Fruit fly (Drosophila melanogaster) S2 (cell line): ENCODE results near the gene CG6980.

ENCODE experiments used
- CG8478 ChIP-seq: fragments of >200 bp; optimal IDR thresholded peaks from 2 replicates; lab custom pipeline; 2018
- CTCF ChIP-seq, 2 experiments: fragments of >200 bp; optimal IDR thresholded peaks; 2 replicates each; lab custom pipeline; 2018

CG6980 gene

DNA sequence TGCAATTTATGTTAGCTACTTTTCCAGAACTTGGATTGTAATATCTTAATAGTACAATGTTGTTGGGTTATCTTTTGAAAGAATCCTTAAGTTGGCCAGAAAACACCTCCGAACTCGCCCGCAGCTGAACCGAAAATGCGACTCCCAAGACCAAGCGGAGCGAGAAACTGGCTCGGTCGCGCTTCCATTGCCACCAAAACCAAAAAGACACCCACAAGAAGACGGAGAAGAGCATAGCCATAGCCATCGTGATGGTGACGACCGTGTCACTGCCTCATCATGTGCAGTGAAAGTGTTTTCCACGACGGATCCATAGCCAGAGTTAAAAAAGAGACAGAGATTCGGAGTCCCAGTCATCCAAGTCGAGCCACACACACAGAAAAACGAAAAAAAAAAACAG lies 17.4 kb upstream of the CG6980 start, which contains the start of gene CG13634:
CG13634 (minus strand) TSS at position 101 of the 400 bp plus-strand sequence.
- TF ChIP-seq CTCF (optimal IDR thresholded peaks at IDR 0.05; lab: Kevin White, UChicago) (no peak), CG8478 (no peak)

DNA sequence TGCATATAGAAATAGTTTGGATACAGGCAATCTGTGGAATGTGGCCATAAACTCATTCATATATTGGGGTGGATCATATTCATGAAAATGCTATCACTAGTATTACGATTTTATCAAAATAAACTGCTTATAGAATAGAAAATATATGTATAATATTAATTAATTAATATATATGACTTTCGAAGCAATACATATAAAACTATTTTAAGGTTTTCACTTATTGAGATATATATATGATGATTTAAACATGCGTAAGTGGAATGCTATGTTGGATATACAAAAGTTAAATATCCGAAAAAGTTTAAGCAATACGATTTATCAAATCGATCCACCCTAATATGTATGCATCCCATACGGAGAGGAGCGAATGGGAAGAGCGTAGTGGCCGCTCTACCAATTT lies 8.8 kb upstream of the CG6980 start:
- TF ChIP-seq CG8478 (no peak), CTCF (optimal IDR thresholded peaks at IDR 0.05; lab: Kevin White, UChicago) (no peak)

DNA sequence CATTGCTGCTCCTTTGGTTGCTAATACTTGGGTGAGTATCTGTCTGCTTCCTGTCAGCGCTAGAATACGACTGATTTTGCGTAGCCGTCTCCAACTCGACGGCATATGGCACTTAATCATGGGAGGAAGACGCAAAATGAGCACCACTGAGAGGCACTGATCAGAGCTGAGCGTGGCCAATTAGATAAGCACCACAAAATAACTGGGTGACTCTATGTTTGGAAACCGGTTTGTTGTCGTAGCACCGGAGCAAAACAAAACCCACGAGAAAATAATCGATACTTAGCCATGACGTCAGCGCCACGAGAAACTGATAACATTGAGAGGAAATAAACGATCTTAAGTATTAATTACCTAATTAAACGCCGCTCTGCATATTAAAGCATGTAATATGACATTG lies 7.9 kb upstream of the CG6980 start, which contains the start of gene Ude:
Ude (minus strand) TSS at position 166 of the 400 bp plus-strand sequence.
- TF ChIP-seq CTCF (optimal IDR thresholded peaks at IDR 0.05; lab: Kevin White, UChicago): no peak
- TF ChIP-seq CG8478: no peak

DNA sequence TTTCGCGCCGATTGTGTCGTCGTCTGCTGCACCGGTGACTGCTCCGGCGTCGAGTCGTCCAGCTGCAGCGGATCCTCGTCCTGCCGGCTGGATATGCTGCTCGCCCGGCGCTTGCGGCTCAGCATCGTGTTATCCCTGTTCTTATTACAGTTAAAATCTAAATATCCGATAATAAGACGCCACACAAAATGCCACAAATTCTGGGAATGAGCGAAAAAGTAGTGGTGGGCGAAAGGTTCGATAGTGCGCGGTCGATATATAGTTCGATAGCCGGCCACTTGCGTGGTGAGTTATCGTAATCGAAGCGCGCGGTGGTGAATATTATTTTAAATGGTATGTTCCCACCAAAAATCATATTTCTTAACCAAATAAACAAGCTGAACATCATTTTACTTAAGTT lies 2.4 kb upstream of the CG6980 start, which contains the start of gene polybromo:
polybromo (minus strand) TSS at position 212 of the 400 bp plus-strand sequence.
- no peak for TF ChIP-seq CG8478
- no peak for TF ChIP-seq CTCF (optimal IDR thresholded peaks at IDR 0.05; lab: Kevin White, UChicago)

DNA sequence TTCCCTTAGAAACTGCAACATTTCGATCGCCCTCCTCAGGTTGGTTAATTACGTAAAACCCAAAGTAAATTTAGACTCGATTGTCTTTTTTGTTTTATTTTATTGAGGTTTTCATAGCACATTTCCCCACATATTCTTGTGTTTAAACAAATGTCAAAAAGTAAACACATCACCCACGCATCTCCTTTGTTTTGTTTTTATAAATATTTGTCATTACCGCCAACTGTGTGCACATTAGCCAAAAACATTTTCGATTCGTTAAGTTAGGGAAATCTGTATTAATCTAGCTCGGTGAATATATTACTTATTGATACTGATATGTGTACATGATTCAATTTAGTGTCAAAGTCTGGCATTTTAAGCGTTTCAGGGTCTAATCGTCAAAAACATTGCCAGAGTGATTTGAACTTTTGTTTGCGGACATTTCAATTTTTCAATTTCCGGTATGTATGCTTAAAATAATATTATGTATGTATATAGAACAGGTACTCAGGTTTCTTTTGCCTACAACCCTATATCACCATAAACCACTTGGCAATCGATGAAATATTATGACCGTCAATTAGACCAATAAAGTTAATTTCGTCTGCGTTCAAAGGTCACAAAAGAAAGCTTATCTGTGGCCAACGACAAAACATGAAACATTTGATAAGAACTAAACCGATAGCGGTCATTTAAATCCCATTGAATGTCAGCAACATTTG lies 2.3 kb downstream of the CG6980 start:
- no peak for TF ChIP-seq CTCF (optimal IDR thresholded peaks at IDR 0.05; lab: Kevin White, UChicago)
- no peak for TF ChIP-seq CG8478

DNA sequence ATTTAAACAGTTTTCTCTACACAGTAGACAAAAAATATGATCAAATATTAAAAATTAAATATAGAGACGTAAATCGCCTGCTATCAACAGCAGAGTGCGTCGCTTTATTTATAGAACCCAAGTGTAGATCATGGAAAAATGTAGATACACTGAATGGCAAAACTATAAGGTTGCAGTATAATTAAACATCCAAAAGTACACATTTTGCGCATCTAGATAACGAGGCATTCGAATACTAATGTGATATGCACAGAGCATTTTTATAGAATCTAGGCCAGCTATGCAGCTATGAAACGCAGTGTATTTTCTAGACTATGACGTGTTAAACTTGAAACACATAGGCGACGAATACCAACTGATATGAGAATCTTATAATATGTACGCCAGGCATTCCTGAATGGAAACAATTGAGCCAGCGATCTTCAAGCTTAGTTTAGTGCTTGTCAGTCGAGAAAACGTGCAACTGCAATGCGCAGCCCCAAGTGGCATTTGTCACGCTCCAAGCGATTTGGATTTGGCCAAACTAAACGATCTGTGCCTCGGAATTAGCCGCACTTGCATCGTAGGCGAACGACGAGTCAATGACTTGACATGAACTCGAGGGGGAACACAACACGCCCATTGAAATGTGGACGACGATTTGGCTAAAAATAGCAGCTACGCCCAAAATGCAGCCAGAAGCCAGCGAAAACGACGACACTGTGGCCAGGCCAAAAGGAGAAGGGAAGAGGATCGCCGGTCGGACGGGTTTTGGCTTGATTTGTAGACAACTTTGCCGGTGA lies 3.6 kb downstream of the CG6980 start:
- TF ChIP-seq CG8478 (no peak), CTCF (optimal IDR thresholded peaks at IDR 0.05; lab: Kevin White, UChicago) (no peak)

DNA sequence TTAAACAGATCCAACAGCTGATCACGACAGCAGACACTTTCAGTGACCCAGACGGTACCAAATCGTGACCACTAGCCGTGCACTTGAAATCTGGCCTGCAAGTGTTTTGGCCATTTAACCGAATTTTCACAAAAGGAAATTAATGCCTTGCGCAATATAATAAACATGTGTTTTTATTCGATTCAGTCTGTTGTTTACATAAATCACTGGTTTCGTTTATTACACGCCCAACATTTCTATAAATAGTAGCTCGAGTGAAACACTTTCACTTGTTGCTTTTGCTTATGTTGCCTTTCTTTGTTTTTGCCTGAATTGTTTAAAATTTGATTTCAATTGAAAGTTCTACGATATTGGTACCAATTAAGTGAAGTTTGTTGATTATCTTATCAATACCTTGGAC lies 5.0 kb downstream of the CG6980 start:
- TF ChIP-seq CG8478: no peak
- no peak for TF ChIP-seq CTCF (optimal IDR thresholded peaks at IDR 0.05; lab: Kevin White, UChicago)

DNA sequence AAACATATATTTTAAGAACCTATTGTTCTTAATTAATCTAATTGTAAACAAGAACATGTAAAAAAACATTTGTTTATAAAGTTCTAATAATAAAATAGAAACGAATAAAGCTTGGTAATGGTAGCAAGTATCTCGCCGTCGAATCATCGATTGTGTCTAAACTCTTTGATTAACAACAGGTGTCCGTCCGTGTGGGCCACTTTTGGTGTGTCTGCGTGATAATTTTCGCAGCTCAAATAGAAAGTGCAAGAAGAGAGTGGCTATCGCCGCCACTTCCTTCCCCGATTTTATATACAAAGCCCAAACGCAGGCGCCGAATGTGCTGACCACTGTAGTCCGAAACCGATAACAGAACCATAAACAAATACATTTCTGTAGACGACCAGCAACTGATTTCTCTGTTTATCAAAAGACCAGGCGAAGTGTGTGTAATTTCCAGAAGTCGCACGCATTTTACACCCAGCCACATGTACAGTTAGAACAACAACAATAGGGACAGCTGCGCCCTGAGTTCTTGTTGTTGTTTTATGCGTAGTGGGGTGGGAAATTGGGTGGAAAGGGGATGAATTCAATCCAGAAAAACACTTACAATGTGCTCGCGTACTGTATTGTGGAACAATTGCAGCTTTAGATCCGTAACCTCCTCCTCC lies 5.7 kb downstream of the CG6980 start:
- TF ChIP-seq CTCF (optimal IDR thresholded peaks at IDR 0.05; lab: Kevin White, UChicago): no peak
- no peak for TF ChIP-seq CG8478

DNA sequence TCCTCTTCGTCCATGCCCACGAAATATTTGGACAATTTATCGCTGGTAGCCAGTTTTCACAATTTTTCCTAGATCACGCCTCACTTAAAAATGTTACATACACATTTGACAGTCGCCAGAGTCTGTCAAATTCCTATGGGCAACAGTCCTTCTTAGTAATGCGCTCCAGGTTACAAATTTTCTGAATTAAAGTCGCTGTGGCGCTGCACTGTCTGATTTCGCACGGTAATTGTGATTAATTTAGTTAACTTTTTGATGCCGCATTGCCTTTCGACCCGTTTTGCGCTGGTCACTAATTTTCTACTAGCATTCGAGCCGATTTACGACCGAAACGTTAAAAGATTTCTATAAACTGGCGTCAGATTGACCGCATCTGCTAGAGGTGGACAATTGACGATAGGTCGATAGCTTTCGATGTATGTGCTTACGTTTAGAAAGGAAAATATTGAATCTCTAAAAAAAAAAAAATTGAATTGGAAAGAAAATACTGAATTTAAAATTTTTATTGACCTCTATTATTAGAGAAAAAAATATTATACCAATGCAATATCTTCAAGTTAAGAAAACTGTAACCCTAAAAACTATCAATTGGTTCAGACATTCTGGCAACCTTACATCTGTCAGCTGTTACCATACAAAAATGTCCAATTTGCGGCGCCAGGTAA lies 6.3 kb downstream of the CG6980 start, which contains the start of the genes lili and CG34150:
lili (minus strand) TSS at position 376 of the 665 bp plus-strand sequence.
CG34150 (plus strand) TSS at position 626 of the 665 bp plus-strand sequence.
- no peak for TF ChIP-seq CG8478
- no peak for TF ChIP-seq CTCF (optimal IDR thresholded peaks at IDR 0.05; lab: Kevin White, UChicago)

DNA sequence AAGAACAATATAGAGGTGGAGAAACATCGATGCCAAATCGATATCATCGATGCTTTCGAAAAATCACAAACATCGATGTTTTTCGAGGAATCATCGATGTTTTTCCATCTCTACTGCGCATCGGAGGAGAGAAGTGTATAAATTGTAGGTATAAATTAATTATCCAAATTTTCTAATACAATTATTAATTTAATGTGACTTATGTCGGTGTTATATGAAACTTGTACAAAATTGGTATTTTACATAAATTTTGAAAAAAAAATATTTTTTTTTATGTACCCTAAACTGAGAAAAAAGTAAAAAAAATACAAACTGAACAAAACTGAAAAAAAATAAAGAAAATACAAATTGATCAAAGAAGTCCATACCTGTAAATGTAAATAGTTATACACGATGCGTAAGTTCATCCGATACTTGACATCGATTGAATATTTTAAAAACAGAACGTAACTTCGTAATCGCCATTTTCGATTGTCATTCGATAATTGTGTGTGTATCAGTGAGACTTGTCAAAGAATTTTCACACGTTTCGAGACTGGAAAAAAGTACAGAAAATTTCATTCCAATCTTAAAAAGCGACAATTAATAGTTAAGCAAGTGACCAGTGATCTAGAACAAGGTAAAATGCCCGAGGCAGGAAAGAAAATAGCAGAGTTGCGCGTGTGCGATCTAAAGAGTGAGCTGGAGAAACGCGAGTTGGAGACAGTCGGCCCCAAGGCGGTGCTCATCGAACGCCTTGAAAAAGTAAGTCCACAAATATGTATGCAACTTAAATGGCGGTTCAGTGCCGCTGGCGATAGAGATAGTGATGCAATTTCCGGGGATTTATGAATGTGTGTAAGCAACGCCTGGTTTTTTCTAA lies 9.8 kb downstream of the CG6980 start, which contains the start of the genes CG5808 and Saf-B:
CG5808 (minus strand) TSS at position 15 of the 862 bp plus-strand sequence.
Saf-B (plus strand) TSS at position 472 of the 862 bp plus-strand sequence.
- TF ChIP-seq CG8478 (no peak), CTCF (optimal IDR thresholded peaks at IDR 0.05; lab: Kevin White, UChicago) (no peak)

DNA sequence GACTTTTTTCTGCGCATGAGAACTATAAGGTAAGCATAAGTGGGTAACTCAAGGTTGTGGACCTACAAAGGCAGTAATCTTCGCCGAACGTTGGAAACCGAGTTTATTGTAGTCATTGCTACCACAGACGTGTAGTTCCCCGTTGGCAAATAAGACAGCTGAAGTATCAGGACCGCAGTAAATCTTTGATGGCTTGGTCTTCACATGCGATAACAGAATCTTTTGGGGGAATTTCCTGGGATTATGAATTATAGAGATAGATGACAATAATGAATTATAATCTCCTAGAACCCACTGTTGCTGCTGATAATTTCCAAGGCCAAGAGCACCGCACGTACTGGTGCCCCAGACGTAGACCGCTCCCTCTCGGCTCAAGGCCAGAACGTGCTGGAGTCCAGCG lies 15.6 kb downstream of the CG6980 start:
- TF ChIP-seq CTCF (optimal IDR thresholded peaks at IDR 0.05; lab: Kevin White, UChicago) (no peak), CG8478 (no peak)

DNA sequence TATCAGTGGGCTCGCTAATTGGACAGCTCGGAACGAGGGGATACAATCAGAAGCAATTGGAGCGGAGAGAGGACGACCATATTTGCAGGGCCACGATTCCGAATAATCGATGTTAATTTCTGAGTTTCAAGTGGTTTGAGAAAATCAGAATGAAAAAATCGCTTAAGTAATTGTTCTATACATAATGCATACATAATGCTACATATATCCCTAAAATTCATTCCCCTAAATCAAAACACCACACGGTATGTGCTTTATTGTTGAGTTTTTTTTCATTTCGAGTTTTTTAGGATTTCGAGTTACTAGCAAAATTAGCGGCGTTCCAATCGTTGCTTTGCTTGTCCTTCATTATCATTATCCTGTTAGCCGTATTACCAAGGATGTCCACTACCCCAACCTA lies 18.1 kb downstream of the CG6980 start, which contains the start of gene niki:
niki (minus strand) TSS at position 101 of the 400 bp plus-strand sequence.
- TF ChIP-seq CTCF (optimal IDR thresholded peaks at IDR 0.05; lab: Kevin White, UChicago): no peak
- no peak for TF ChIP-seq CG8478

DNA sequence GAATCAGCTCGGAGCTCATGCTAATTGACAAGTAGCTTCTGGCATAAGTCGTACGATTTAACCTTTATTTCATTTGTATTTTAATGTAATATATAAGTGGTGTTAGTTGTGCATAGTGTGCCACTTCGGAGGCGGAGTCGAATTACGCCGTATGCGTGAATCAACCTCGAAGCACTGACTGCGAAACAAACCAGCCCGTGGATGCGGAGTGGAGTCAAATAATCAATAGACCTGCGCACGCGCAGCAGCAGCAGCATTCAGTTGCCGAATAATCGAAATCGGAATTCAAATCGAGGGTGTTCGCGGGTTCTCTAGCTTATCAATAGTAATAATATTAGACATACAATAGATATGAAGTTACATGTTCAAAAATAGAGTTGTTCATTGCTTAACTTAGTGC lies 20.8 kb downstream of the CG6980 start, which contains the start of gene RabX4:
RabX4 (minus strand) TSS at position 176 of the 400 bp plus-strand sequence.
- TF ChIP-seq CTCF (optimal IDR thresholded peaks at IDR 0.05; lab: Kevin White, UChicago) (no peak), CG8478 (no peak)
